Worm (Caenorhabditis elegans) whole organism, L2 larva: ENCODE results near the gene F52G3.1.

ENCODE experiments used
- C34F6.9 ChIP-seq: fragments of 150-350 bp; optimal IDR thresholded peaks from 2 replicates; lab custom pipeline; 2014; ENCODE audit warnings: missing biosample characterization, missing genetic modification characterization
- R02D3.7 ChIP-seq: fragments of 150-350 bp; optimal IDR thresholded peaks from 2 replicates; lab custom pipeline; 2014; ENCODE audit warnings: missing biosample characterization, missing genetic modification characterization
- Y55F3AM.14 ChIP-seq: fragments of 200-800 bp; sonication (Bioruptor generic); optimal IDR thresholded peaks from 2 replicates; lab custom pipeline; 2018; ENCODE audit warnings: mild to moderate bottlenecking, missing genetic modification characterization, missing compliant biosample characterization
- aly-2 ChIP-seq: fragments of 150-350 bp; optimal IDR thresholded peaks from 2 replicates; lab custom pipeline; 2014; ENCODE audit warnings: missing biosample characterization, missing genetic modification characterization
- ama-1 ChIP-seq: fragments of 150-350 bp; optimal IDR thresholded peaks from 2 replicates; lab custom pipeline; 2018; ENCODE audit warnings: inconsistent platforms
- blmp-1 ChIP-seq: sonication (generic microtip); optimal IDR thresholded peaks from 2 replicates; lab custom pipeline; 2017; ENCODE audit warnings: missing genetic modification characterization, mild to moderate bottlenecking, missing compliant biosample characterization, antibody characterized with exemption, moderate library complexity; ENCODE audit not compliant: insufficient read depth
- crh-2 ChIP-seq: sonication (generic microtip); optimal IDR thresholded peaks from 2 replicates; lab custom pipeline; 2017; ENCODE audit warnings: missing biosample characterization, missing genetic modification characterization
- dmd-4 ChIP-seq: sonication (generic microtip); optimal IDR thresholded peaks from 2 replicates; lab custom pipeline; 2017; ENCODE audit warnings: missing biosample characterization, missing genetic modification characterization
- egl-27 ChIP-seq: sonication (generic microtip); optimal IDR thresholded peaks from 3 replicates; lab custom pipeline; 2017; ENCODE audit warnings: missing biosample characterization, missing genetic modification reagents, missing genetic modification characterization
- elt-1 ChIP-seq: fragments of 150-350 bp; optimal IDR thresholded peaks from 2 replicates; lab custom pipeline; 2014; ENCODE audit warnings: missing biosample characterization, missing genetic modification characterization
- fos-1 ChIP-seq: fragments of 150-350 bp; optimal IDR thresholded peaks from 2 replicates; lab custom pipeline; 2014; ENCODE audit warnings: missing biosample characterization, missing genetic modification characterization
- gmeb-1 ChIP-seq: fragments of 150-350 bp; optimal IDR thresholded peaks from 2 replicates; lab custom pipeline; 2014; ENCODE audit warnings: missing biosample characterization, missing genetic modification characterization
- lin-11 ChIP-seq: fragments of 150-350 bp; sonication (generic microtip); optimal IDR thresholded peaks from 2 replicates; lab custom pipeline; 2014; ENCODE audit warnings: missing biosample characterization, missing genetic modification characterization, inconsistent platforms, mixed read lengths
- lin-13 ChIP-seq: fragments of 150-350 bp; optimal IDR thresholded peaks from 2 replicates; lab custom pipeline; 2014; ENCODE audit warnings: missing biosample characterization, missing genetic modification reagents, missing genetic modification characterization
- lin-39 ChIP-seq: fragments of 150-350 bp; optimal IDR thresholded peaks from 2 replicates; lab custom pipeline; 2014; ENCODE audit warnings: missing biosample characterization, missing genetic modification reagents, missing genetic modification characterization
- lsy-2 ChIP-seq, 2 experiments: fragments of 150-350 bp in 1 of 2; sonication (generic microtip) in 1 of 2; optimal IDR thresholded peaks; 2 replicates each; lab custom pipeline; 2014 to 2017; ENCODE audit warnings: missing biosample characterization in 2 of 2, missing genetic modification characterization in 2 of 2
- mab-5 ChIP-seq: fragments of 150-350 bp; optimal IDR thresholded peaks from 2 replicates; lab custom pipeline; 2014; ENCODE audit warnings: missing biosample characterization, missing genetic modification characterization
- mbf-1 ChIP-seq: sonication (generic microtip); optimal IDR thresholded peaks from 2 replicates; lab custom pipeline; 2017; ENCODE audit warnings: missing biosample characterization, missing genetic modification characterization
- nhr-10 ChIP-seq: sonication (generic microtip); optimal IDR thresholded peaks from 2 replicates; lab custom pipeline; 2017; ENCODE audit warnings: missing biosample characterization, missing genetic modification characterization
- nhr-129 ChIP-seq: fragments of 150-350 bp; optimal IDR thresholded peaks from 2 replicates; lab custom pipeline; 2014; ENCODE audit warnings: missing biosample characterization, missing genetic modification characterization
- nhr-25 ChIP-seq: fragments of 150-350 bp; sonication (generic microtip); optimal IDR thresholded peaks from 3 replicates; lab custom pipeline; 2014; ENCODE audit warnings: missing biosample characterization, missing genetic modification characterization
- nhr-77 ChIP-seq: fragments of 150-350 bp; optimal IDR thresholded peaks from 2 replicates; lab custom pipeline; 2014; ENCODE audit warnings: missing biosample characterization, missing genetic modification characterization
- peb-1 ChIP-seq: fragments of 150-350 bp; optimal IDR thresholded peaks from 2 replicates; lab custom pipeline; 2014; ENCODE audit warnings: missing biosample characterization, missing genetic modification characterization
- sem-4 ChIP-seq: fragments of 150-350 bp; optimal IDR thresholded peaks from 2 replicates; lab custom pipeline; 2014; ENCODE audit warnings: missing biosample characterization, missing genetic modification reagents, missing genetic modification characterization
- sma-3 ChIP-seq: sonication (generic microtip); optimal IDR thresholded peaks from 2 replicates; lab custom pipeline; 2016; ENCODE audit warnings: missing genetic modification reagents, missing genetic modification characterization, missing compliant biosample characterization
- sma-9 ChIP-seq, 2 experiments: fragments of 150-350 bp in 1 of 2; sonication (generic microtip) in 1 of 2; optimal IDR thresholded peaks; 2 replicates each; lab custom pipeline; 2014 to 2016; ENCODE audit warnings: missing genetic modification characterization in 2 of 2, mild to moderate bottlenecking in 1 of 2, missing biosample characterization in 1 of 2, missing compliant biosample characterization in 1 of 2, missing genetic modification reagents in 1 of 2, moderate library complexity in 1 of 2
- unc-62 ChIP-seq: fragments of 150-350 bp; optimal IDR thresholded peaks from 2 replicates; lab custom pipeline; 2014; ENCODE audit warnings: missing biosample characterization, missing genetic modification reagents, missing genetic modification characterization
- zag-1 ChIP-seq: fragments of 150-350 bp; optimal IDR thresholded peaks from 2 replicates; lab custom pipeline; 2014; ENCODE audit warnings: missing biosample characterization, missing genetic modification characterization
- ztf-1 ChIP-seq: fragments of 200-800 bp; sonication (Bioruptor generic); conservative IDR thresholded peaks from 2 replicates; pipeline ENCODE4 v1.3.6; 2022; ENCODE audit warnings: missing genetic modification characterization, missing compliant biosample characterization

Gene F52G3.1

DNA sequence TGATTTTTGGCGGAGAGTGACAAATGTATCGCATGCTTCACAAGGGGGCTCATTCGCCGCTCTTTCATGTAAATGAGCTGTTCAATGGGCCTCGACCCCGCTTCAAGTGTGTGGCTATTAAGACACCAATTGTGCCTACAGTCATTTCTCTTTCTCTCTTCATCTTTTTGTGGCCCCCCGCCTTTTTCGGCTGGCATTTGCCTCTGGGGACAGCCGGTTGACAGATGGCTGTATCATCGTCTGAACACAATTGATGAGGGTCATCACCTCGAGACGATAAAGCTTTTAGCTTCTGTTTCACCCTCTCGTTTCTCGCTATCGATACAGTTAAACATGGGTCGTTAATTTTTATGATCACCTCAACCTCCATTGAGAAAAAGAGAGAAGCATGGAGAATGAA lies 24.7 kb downstream of the F52G3.1 start:
- TF ChIP-seq dmd-4 (tag; lab: Kevin White, UChicago) (no peak), nhr-77 (tag; lab: Kevin White, UChicago) (no peak), unc-62 (GFP tag; lab: Kevin White, UChicago) (no peak), mab-5 (peak; percentile 18)

DNA sequence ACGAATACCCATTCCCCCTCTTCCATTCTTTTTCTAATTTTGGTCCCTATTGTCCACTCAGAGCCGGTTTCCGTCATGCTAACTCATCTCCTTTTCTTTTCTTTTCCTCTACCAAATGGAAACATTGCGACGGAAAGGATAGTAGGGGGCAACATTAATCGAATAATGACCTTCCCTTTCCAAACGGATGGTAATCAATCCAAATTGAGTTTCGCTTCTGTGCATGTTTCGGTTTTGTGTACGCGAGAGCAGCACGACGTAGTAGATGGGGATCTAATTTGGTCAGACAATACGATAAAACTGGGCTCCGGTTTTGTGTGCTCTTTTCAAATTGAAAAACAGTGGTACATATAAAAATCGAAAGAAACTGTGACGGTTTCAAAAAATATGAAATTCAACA lies 27.8 kb downstream of the F52G3.1 start:
- TF ChIP-seq nhr-77 (tag; lab: Kevin White, UChicago) (no peak), elt-1 (tag; lab: Kevin White, UChicago) (no peak), lin-39 (no peak), sma-3 (GFP tag; lab: Kevin White, UChicago) (no peak), lin-11 (tag; lab: Kevin White, UChicago) (no peak), C34F6.9 (tag; lab: Kevin White, UChicago) (peak; percentile 8), lsy-2 (tag; optimal IDR thresholded peaks at IDR 0.05; lab: Kevin White, UChicago) (peak in 1 of 2 experiments; percentile 5), lin-13 (no peak), sma-9 (GFP tag; optimal IDR thresholded peaks at IDR 0.05; lab: Kevin White, UChicago) (peak; percentile 1), sma-9 (tag; optimal IDR thresholded peaks at IDR 0.05; lab: Kevin White, UChicago) (no peak), zag-1 (peak; percentile 49), nhr-129 (peak; percentile 0)

ce11 chrX:16993524-16993923 lies 29.9 kb downstream of the F52G3.1 start:
- TF ChIP-seq gmeb-1 (no peak), blmp-1 (tag; lab: Kevin White, UChicago) (no peak), aly-2 (tag; lab: Kevin White, UChicago) (no peak), sma-9 (GFP tag; optimal IDR thresholded peaks at IDR 0.05; lab: Kevin White, UChicago) (no peak), sma-9 (tag; optimal IDR thresholded peaks at IDR 0.05; lab: Kevin White, UChicago) (no peak), ztf-1 (GFP tag; lab: Robert Waterston, UW) (no peak)
- TF ChIP-seq, all 48 proteins: peak for 0

ce11 chrX:16994417-16994816 lies 30.7 kb downstream of the F52G3.1 start:
- no peak for TF ChIP-seq egl-27 (tag; lab: Kevin White, UChicago)
- TF ChIP-seq fos-1 (tag; lab: Kevin White, UChicago) = no peak
- TF ChIP-seq mbf-1 (tag; lab: Kevin White, UChicago) = no peak
- TF ChIP-seq R02D3.7 (tag; lab: Kevin White, UChicago) = no peak
- no peak for TF ChIP-seq ama-1
- no peak for TF ChIP-seq blmp-1 (tag; lab: Kevin White, UChicago)
- TF ChIP-seq C34F6.9 (tag; lab: Kevin White, UChicago) = no peak
- no peak for TF ChIP-seq mab-5

DNA sequence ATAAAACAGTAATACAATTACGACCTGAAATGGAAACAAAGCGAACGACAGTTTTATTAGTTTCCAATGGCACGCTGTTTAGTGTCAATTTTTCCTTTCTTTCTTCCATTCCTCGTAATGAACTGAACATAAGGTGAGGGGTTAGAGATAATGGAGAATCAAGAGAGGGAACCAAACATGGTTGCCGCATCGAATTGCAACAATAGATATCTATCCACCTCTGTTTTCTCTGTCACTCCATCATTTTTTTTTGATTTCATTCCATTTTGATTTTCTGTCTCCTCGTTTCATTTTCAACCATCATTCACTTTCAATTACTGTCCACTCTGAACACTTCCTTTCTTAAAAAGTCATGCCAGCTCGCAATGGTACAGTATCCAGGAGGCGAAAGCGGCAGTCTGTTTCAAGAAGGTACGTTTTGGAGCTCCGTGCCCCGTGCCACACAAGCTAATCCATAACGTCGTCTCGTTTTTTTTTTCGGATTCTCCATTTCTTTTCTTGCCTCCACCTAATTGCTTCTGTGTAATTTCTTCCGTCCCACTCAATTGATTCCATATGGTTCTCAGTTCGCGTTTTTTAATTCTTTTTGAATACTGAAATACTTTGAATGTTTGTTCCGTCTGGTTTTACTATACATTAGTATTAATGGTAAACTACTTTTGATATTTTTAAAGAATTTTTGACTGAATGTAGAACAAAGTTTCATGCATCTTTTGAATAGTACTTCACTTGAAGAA lies 31.6 kb downstream of the F52G3.1 start:
- TF ChIP-seq egl-27 (tag; lab: Kevin White, UChicago) (no peak), blmp-1 (tag; lab: Kevin White, UChicago) (peak; percentile 87), peb-1 (tag; lab: Kevin White, UChicago) (no peak), nhr-25 (tag; lab: Kevin White, UChicago) (no peak)

ce11 chrX:16995886-16996283 lies 32.2 kb downstream of the F52G3.1 start:
- TF ChIP-seq sem-4 (no peak), nhr-10 (tag; lab: Kevin White, UChicago) (no peak), mbf-1 (tag; lab: Kevin White, UChicago) (no peak), fos-1 (tag; lab: Kevin White, UChicago) (peak; percentile 77), crh-2 (tag; lab: Kevin White, UChicago) (peak; percentile 2), Y55F3AM.14 (GFP tag; lab: Kevin White, UChicago) (no peak), ama-1 (no peak)
- TF ChIP-seq, all 48 proteins: peak for 2
